Worm (Caenorhabditis elegans) whole organism, L2 larva: ENCODE measurements around the gene C53B4.2.
A peak's percentile ranks its signal among the peaks of the same experiment; 100 is the strongest.

ENCODE experiments used
- C34F6.9 ChIP-seq: fragments of 150-350 bp; optimal IDR thresholded peaks from 2 replicates; lab custom pipeline; 2014; ENCODE audit warnings: missing biosample characterization, missing genetic modification characterization
- F13H6.1 ChIP-seq: sonication (generic microtip); optimal IDR thresholded peaks from 2 replicates; lab custom pipeline; 2016; ENCODE audit warnings: missing genetic modification characterization, missing compliant biosample characterization
- aly-2 ChIP-seq: fragments of 150-350 bp; optimal IDR thresholded peaks from 2 replicates; lab custom pipeline; 2014; ENCODE audit warnings: missing biosample characterization, missing genetic modification characterization
- ama-1 ChIP-seq: fragments of 150-350 bp; optimal IDR thresholded peaks from 2 replicates; lab custom pipeline; 2018; ENCODE audit warnings: inconsistent platforms
- crh-2 ChIP-seq: sonication (generic microtip); optimal IDR thresholded peaks from 2 replicates; lab custom pipeline; 2017; ENCODE audit warnings: missing biosample characterization, missing genetic modification characterization
- dmd-4 ChIP-seq: sonication (generic microtip); optimal IDR thresholded peaks from 2 replicates; lab custom pipeline; 2017; ENCODE audit warnings: missing biosample characterization, missing genetic modification characterization
- egl-27 ChIP-seq: sonication (generic microtip); optimal IDR thresholded peaks from 3 replicates; lab custom pipeline; 2017; ENCODE audit warnings: missing biosample characterization, missing genetic modification reagents, missing genetic modification characterization
- elt-1 ChIP-seq: fragments of 150-350 bp; optimal IDR thresholded peaks from 2 replicates; lab custom pipeline; 2014; ENCODE audit warnings: missing biosample characterization, missing genetic modification characterization
- elt-3 ChIP-seq: sonication (generic microtip); optimal IDR thresholded peaks from 2 replicates; lab custom pipeline; 2017; ENCODE audit warnings: missing biosample characterization, missing genetic modification characterization
- fos-1 ChIP-seq: fragments of 150-350 bp; optimal IDR thresholded peaks from 2 replicates; lab custom pipeline; 2014; ENCODE audit warnings: missing biosample characterization, missing genetic modification characterization
- gmeb-1 ChIP-seq: fragments of 150-350 bp; optimal IDR thresholded peaks from 2 replicates; lab custom pipeline; 2014; ENCODE audit warnings: missing biosample characterization, missing genetic modification characterization
- lin-11 ChIP-seq: fragments of 150-350 bp; sonication (generic microtip); optimal IDR thresholded peaks from 2 replicates; lab custom pipeline; 2014; ENCODE audit warnings: missing biosample characterization, missing genetic modification characterization, inconsistent platforms, mixed read lengths
- lin-13 ChIP-seq: fragments of 150-350 bp; optimal IDR thresholded peaks from 2 replicates; lab custom pipeline; 2014; ENCODE audit warnings: missing biosample characterization, missing genetic modification reagents, missing genetic modification characterization
- lsy-2 ChIP-seq, 2 experiments: fragments of 150-350 bp in 1 of 2; sonication (generic microtip) in 1 of 2; optimal IDR thresholded peaks; 2 replicates each; lab custom pipeline; 2014 to 2017; ENCODE audit warnings: missing biosample characterization in 2 of 2, missing genetic modification characterization in 2 of 2
- mdl-1 ChIP-seq, 2 experiments: fragments of 150-350 bp in 1 of 2; sonication (generic microtip) in 1 of 2; optimal IDR thresholded peaks; 2 replicates each; lab custom pipeline; 2017; ENCODE audit warnings: missing biosample characterization in 2 of 2, missing genetic modification characterization in 2 of 2
- nhr-11 ChIP-seq: fragments of 150-350 bp; optimal IDR thresholded peaks from 2 replicates; lab custom pipeline; 2014; ENCODE audit warnings: missing biosample characterization, missing genetic modification characterization
- nhr-129 ChIP-seq: fragments of 150-350 bp; optimal IDR thresholded peaks from 2 replicates; lab custom pipeline; 2014; ENCODE audit warnings: missing biosample characterization, missing genetic modification characterization
- nhr-23 ChIP-seq: fragments of 150-350 bp; optimal IDR thresholded peaks from 2 replicates; lab custom pipeline; 2014; ENCODE audit warnings: missing biosample characterization, missing genetic modification reagents, missing genetic modification characterization
- nhr-237 ChIP-seq: fragments of 150-350 bp; optimal IDR thresholded peaks from 2 replicates; lab custom pipeline; 2014; ENCODE audit warnings: missing biosample characterization, missing genetic modification characterization
- nhr-25 ChIP-seq: fragments of 150-350 bp; sonication (generic microtip); optimal IDR thresholded peaks from 3 replicates; lab custom pipeline; 2014; ENCODE audit warnings: missing biosample characterization, missing genetic modification characterization
- nhr-6 ChIP-seq: fragments of 150-350 bp; optimal IDR thresholded peaks from 2 replicates; lab custom pipeline; 2014; ENCODE audit warnings: missing biosample characterization, missing genetic modification characterization
- nhr-77 ChIP-seq: fragments of 150-350 bp; optimal IDR thresholded peaks from 2 replicates; lab custom pipeline; 2014; ENCODE audit warnings: missing biosample characterization, missing genetic modification characterization
- peb-1 ChIP-seq: fragments of 150-350 bp; optimal IDR thresholded peaks from 2 replicates; lab custom pipeline; 2014; ENCODE audit warnings: missing biosample characterization, missing genetic modification characterization
- skn-1 ChIP-seq: sonication (generic microtip); optimal IDR thresholded peaks from 2 replicates; lab custom pipeline; 2017; ENCODE audit warnings: missing biosample characterization, missing genetic modification characterization
- sma-3 ChIP-seq: sonication (generic microtip); optimal IDR thresholded peaks from 2 replicates; lab custom pipeline; 2016; ENCODE audit warnings: missing genetic modification reagents, missing genetic modification characterization, missing compliant biosample characterization
- sma-9 ChIP-seq, 2 experiments: fragments of 150-350 bp in 1 of 2; sonication (generic microtip) in 1 of 2; optimal IDR thresholded peaks; 2 replicates each; lab custom pipeline; 2014 to 2016; ENCODE audit warnings: missing genetic modification characterization in 2 of 2, mild to moderate bottlenecking in 1 of 2, missing biosample characterization in 1 of 2, missing compliant biosample characterization in 1 of 2, missing genetic modification reagents in 1 of 2, moderate library complexity in 1 of 2
- snpc-4 ChIP-seq: fragments of 150-350 bp; optimal IDR thresholded peaks from 2 replicates; lab custom pipeline; 2014; ENCODE audit warnings: missing biosample characterization, missing genetic modification characterization
- unc-39 ChIP-seq: fragments of 150-350 bp; optimal IDR thresholded peaks from 2 replicates; lab custom pipeline; 2014; ENCODE audit warnings: missing biosample characterization, missing genetic modification characterization
- unc-55 ChIP-seq: fragments of 150-350 bp; sonication (generic microtip); optimal IDR thresholded peaks from 3 replicates; lab custom pipeline; 2014; ENCODE audit warnings: missing biosample characterization, missing genetic modification reagents, missing genetic modification characterization
- unc-62 ChIP-seq: fragments of 150-350 bp; optimal IDR thresholded peaks from 2 replicates; lab custom pipeline; 2014; ENCODE audit warnings: missing biosample characterization, missing genetic modification reagents, missing genetic modification characterization
- zag-1 ChIP-seq: fragments of 150-350 bp; optimal IDR thresholded peaks from 2 replicates; lab custom pipeline; 2014; ENCODE audit warnings: missing biosample characterization, missing genetic modification characterization
- ztf-1 ChIP-seq: fragments of 200-800 bp; sonication (Bioruptor generic); conservative IDR thresholded peaks from 2 replicates; pipeline ENCODE4 v1.3.6; 2022; ENCODE audit warnings: missing genetic modification characterization, missing compliant biosample characterization
- ztf-11 ChIP-seq: sonication (generic microtip); optimal IDR thresholded peaks from 2 replicates; lab custom pipeline; 2017; ENCODE audit warnings: missing biosample characterization, missing genetic modification characterization
- ztf-4 ChIP-seq: fragments of 150-350 bp; optimal IDR thresholded peaks from 2 replicates; lab custom pipeline; 2014; ENCODE audit warnings: missing biosample characterization, missing genetic modification characterization

The C53B4.2 gene

DNA sequence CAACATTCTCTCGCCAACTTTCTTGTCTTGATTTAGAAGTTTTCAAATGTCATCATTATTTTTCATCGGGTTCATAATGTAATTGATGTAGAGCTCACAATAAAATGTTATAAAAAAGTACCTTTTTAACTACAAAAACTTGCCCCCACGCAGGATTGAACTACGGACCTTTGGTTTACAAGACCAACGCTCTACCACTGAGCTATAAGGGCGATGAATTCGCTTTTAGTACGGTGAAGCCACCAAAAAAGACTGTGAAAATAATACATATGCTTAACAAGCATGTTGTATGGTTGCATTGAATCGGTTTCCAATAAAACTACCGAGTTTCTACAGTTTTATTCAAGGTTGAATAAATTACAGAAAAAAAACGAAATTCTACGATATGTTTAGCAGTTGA is 34.7 kb downstream of the C53B4.2 start:
- TF ChIP-seq zag-1: no peak
- no peak for TF ChIP-seq nhr-23 (tag; lab: Kevin White, UChicago)
- no peak for TF ChIP-seq nhr-237 (tag; lab: Kevin White, UChicago)

- peak; percentile 10 for TF ChIP-seq snpc-4 (tag; lab: Kevin White, UChicago)
- no peak for TF ChIP-seq nhr-77 (tag; lab: Kevin White, UChicago)
- no peak for TF ChIP-seq ztf-4
- no peak for TF ChIP-seq nhr-129 (tag; lab: Kevin White, UChicago)
- TF ChIP-seq peb-1 (tag; lab: Kevin White, UChicago): no peak
These were observed 35.2 kb downstream of the C53B4.2 start for ce11 chrIV:9001184-9001583.

- TF ChIP-seq nhr-11 (tag; lab: Kevin White, UChicago): no peak
- no peak for TF ChIP-seq mdl-1 (tag; optimal IDR thresholded peaks at IDR 0.05; lab: Kevin White, UChicago)
- no peak for TF ChIP-seq elt-1 (tag; lab: Kevin White, UChicago)
- TF ChIP-seq unc-62: no peak
- TF ChIP-seq unc-39 (tag; lab: Kevin White, UChicago): no peak
- TF ChIP-seq lin-13: no peak
- TF ChIP-seq aly-2 (tag; lab: Kevin White, UChicago): no peak
- no peak for TF ChIP-seq nhr-23 (tag; lab: Kevin White, UChicago)
- TF ChIP-seq peb-1 (tag; lab: Kevin White, UChicago): no peak
- no peak for TF ChIP-seq F13H6.1 (tag; lab: Kevin White, UChicago)
- no peak for TF ChIP-seq egl-27 (tag; lab: Kevin White, UChicago)
- no peak for TF ChIP-seq sma-3
These were observed 36.7 kb downstream of the C53B4.2 start, which contains the start of gene C53D6.8 for ce11 chrIV:9002636-9003035. TSS of gene C53D6.8 (minus strand) at chrIV:9002736.

- no peak for TF ChIP-seq zag-1
- no peak for TF ChIP-seq unc-55
- no peak for TF ChIP-seq nhr-6
- TF ChIP-seq elt-1 (tag; lab: Kevin White, UChicago): no peak
- TF ChIP-seq dmd-4 (tag; lab: Kevin White, UChicago): no peak
- TF ChIP-seq ztf-1: no peak
- no peak for TF ChIP-seq C34F6.9 (tag; lab: Kevin White, UChicago)
- TF ChIP-seq nhr-25 (tag; lab: Kevin White, UChicago): no peak
- no peak for TF ChIP-seq lin-11 (tag; lab: Kevin White, UChicago)
- TF ChIP-seq ztf-11 (tag; lab: Kevin White, UChicago): no peak
- TF ChIP-seq lsy-2 (tag; optimal IDR thresholded peaks at IDR 0.05; lab: Kevin White, UChicago): no peak
- no peak for TF ChIP-seq egl-27 (tag; lab: Kevin White, UChicago)
- no peak for TF ChIP-seq peb-1 (tag; lab: Kevin White, UChicago)
- TF ChIP-seq ztf-4: no peak
- TF ChIP-seq skn-1 (tag; lab: Kevin White, UChicago): no peak
- TF ChIP-seq elt-3 (tag; lab: Kevin White, UChicago): no peak
- no peak for TF ChIP-seq ama-1 (lab: Kevin White, UChicago)
- TF ChIP-seq gmeb-1: no peak
- TF ChIP-seq, all 48 proteins: peak for 0
These were observed 39.3 kb downstream of the C53B4.2 start, which contains the start of gene unc-129 for ce11 chrIV:9005310-9005709. TSS of gene unc-129 (minus strand) at chrIV:9005410.

DNA sequence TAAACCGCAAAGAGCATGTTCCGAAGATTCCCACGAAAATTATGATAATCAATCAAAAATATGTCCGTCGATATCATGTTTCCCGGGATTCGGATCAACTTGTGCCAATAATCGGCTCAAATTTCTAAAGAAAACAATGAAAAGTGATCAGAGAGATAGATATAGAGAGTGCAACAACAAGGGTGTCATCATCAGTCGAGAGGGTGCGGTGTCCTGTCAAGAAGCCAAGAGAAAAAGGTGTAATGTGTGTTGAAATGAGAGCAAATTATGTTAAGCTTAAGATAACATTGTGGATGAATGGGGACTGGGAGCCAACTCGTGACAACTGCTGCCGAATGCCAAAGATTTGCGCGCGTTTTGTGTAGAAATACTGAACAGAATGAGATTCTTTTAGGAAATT is 42.0 kb downstream of the C53B4.2 start:
- TF ChIP-seq F13H6.1 (tag; lab: Kevin White, UChicago): peak; percentile 8
- no peak for TF ChIP-seq snpc-4 (tag; lab: Kevin White, UChicago)
- TF ChIP-seq ztf-1: no peak
- peak; percentile 14 for TF ChIP-seq sma-9 (GFP tag; optimal IDR thresholded peaks at IDR 0.05; lab: Kevin White, UChicago)
- TF ChIP-seq sma-9 (tag; optimal IDR thresholded peaks at IDR 0.05; lab: Kevin White, UChicago): no peak

DNA sequence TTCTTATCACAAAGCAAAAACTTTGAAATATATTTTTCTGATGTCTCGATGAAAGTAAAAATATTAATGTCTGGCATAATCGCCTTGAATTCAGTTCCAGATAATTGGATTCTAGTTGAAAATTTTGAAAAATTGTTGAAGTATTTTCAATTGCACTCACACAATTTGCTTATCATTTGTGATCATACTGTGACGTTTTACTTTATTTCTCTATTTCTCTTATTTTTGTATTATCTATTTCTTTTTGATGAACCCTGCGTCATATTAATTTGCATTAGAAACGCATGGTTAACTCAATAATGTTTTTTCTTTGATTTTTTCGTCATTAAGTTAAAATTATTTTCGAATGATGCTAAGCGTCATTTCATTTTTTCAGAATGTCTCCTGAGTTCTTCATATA is 44.3 kb downstream of the C53B4.2 start, which contains the start of gene C53D6.11:
Gene C53D6.11 (plus strand): TSS at position 328 of the 400 bp plus-strand sequence.
- TF ChIP-seq crh-2 (tag; lab: Kevin White, UChicago): peak; percentile 59
- peak; percentile 71 for TF ChIP-seq fos-1
- TF ChIP-seq nhr-23 (tag; lab: Kevin White, UChicago): no peak
